In the genomic region with DNA sequence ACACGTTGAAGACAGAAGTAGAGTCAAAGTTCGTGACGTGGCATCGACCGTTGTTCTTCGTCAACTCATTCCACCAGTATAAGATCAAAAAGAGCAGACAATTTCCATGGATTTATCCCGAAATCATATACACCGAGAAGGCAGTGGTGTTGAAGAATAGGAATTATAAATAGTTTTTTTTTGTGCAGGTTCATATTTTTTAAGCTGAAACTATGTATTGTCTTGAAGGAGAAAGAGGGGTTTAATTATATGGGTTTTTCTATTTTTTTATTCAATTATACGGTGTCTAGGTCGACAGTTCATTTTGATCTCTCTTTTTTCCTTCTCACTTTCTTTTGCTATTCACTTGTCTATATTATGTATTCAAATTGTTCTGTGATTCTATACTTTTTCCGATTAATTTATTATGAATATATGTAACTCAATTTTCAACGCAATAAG, we compare ENCODE assay signal across 5 worm cellular contexts.
TF ChIP-seq lines count a peak whose summit lies in the region.

No protein-coding gene starts in this region.

TF ChIP-seq in whole organism, L1 larva, 84 proteins besides CTCF, POLR2A, EP300 and RAD21 (continues in another document):
- TF ChIP-seq ceh-90 (tag; optimal IDR thresholded peaks at IDR 0.05; lab: Kevin White, UChicago) (no peak), sup-37 (GFP tag; optimal IDR thresholded peaks at IDR 0.05; lab: Kevin White, UChicago) (no peak), nhr-11 (tag; optimal IDR thresholded peaks at IDR 0.05; lab: Kevin White, UChicago) (no peak), lin-35 (GFP tag; optimal IDR thresholded peaks at IDR 0.05; lab: Kevin White, UChicago) (peak in 1 of 2 experiments; percentile 26), nhr-90 (tag; optimal IDR thresholded peaks at IDR 0.05; lab: Kevin White, UChicago; ENCODE audit: poor library complexity) (peak; percentile 66), ceh-63 (GFP tag; optimal IDR thresholded peaks at IDR 0.05; lab: Kevin White, UChicago) (no peak), ets-5 (GFP tag; IDR thresholded peaks at IDR 0.05; lab: Robert Waterston, UW) (no peak), blmp-1 (tag; optimal IDR thresholded peaks at IDR 0.05; lab: Kevin White, UChicago) (peak; percentile 27), nhr-19 (GFP tag; conservative IDR thresholded peaks at IDR 0.05; lab: Robert Waterston, UW) (peak; percentile 13), nhr-28 (tag; optimal IDR thresholded peaks at IDR 0.05; lab: Kevin White, UChicago) (no peak), nhr-85 (tag; lab: Kevin White, UChicago) (peak; percentile 77), pax-3 (tag; optimal IDR thresholded peaks at IDR 0.05; lab: Kevin White, UChicago) (no peak), C34B4.2 (tag; optimal IDR thresholded peaks at IDR 0.05; lab: Kevin White, UChicago) (no peak), swsn-7 (tag; optimal IDR thresholded peaks at IDR 0.05; lab: Kevin White, UChicago) (peak; percentile 13), egl-13 (tag; optimal IDR thresholded peaks at IDR 0.05; lab: Kevin White, UChicago) (no peak), hpl-2 (GFP tag; optimal IDR thresholded peaks at IDR 0.05; lab: Kevin White, UChicago) (no peak), nhr-84 (tag; optimal IDR thresholded peaks at IDR 0.05; lab: Kevin White, UChicago) (no peak), unc-130 (tag; optimal IDR thresholded peaks at IDR 0.05; lab: Kevin White, UChicago) (no peak)

TF ChIP-seq in whole organism, L3 larva, 47 proteins besides CTCF, POLR2A, EP300 and RAD21:
- no peak for TF ChIP-seq egl-5 (tag; optimal IDR thresholded peaks at IDR 0.05; lab: Kevin White, UChicago)
- peak; percentile 90 for TF ChIP-seq nhr-23 (tag; optimal IDR thresholded peaks at IDR 0.05; lab: Kevin White, UChicago)
- peak; percentile 85 for TF ChIP-seq nhr-43 (tag; optimal IDR thresholded peaks at IDR 0.05; lab: Kevin White, UChicago; ENCODE audit: poor library complexity, severe bottlenecking)
- TF ChIP-seq nhr-28 (tag; optimal IDR thresholded peaks at IDR 0.05; lab: Kevin White, UChicago): peak; percentile 24
- TF ChIP-seq fos-1 (tag; optimal IDR thresholded peaks at IDR 0.05; lab: Kevin White, UChicago): peak; percentile 72
- peak in 1 of 3 experiments; percentile 4 for TF ChIP-seq elt-3 (tag; optimal IDR thresholded peaks at IDR 0.05; lab: Kevin White, UChicago)
- no peak for TF ChIP-seq elt-1 (tag; optimal IDR thresholded peaks at IDR 0.05; lab: Kevin White, UChicago)
- TF ChIP-seq ceh-16 (tag; optimal IDR thresholded peaks at IDR 0.05; lab: Kevin White, UChicago): peak; percentile 23
- TF ChIP-seq lsy-12 (tag; optimal IDR thresholded peaks at IDR 0.05; lab: Kevin White, UChicago): peak; percentile 37
- TF ChIP-seq nhr-11 (tag; optimal IDR thresholded peaks at IDR 0.05; lab: Kevin White, UChicago): no peak
- TF ChIP-seq unc-62 (GFP tag; optimal IDR thresholded peaks at IDR 0.05; lab: Kevin White, UChicago): no peak
- no peak for TF ChIP-seq nhr-237 (tag; optimal IDR thresholded peaks at IDR 0.05; lab: Kevin White, UChicago)
- no peak for TF ChIP-seq mdl-1 (tag; optimal IDR thresholded peaks at IDR 0.05; lab: Kevin White, UChicago)
- no peak for TF ChIP-seq hmg-11 (tag; optimal IDR thresholded peaks at IDR 0.05; lab: Kevin White, UChicago)
- TF ChIP-seq tbx-2 (tag; optimal IDR thresholded peaks at IDR 0.05; lab: Kevin White, UChicago): peak; percentile 83

TF ChIP-seq in whole organism, early embryonic, 17 proteins besides CTCF, POLR2A, EP300 and RAD21:
- TF ChIP-seq flt-1 (GFP tag; IDR thresholded peaks at IDR 0.05; lab: Robert Waterston, UW) (peak; percentile 13; the same call in 1 of the 2 replicates), pes-1 (GFP tag; IDR thresholded peaks at IDR 0.05; lab: Robert Waterston, UW) (no peak), hmg-4 (GFP tag; optimal IDR thresholded peaks at IDR 0.05; lab: Kevin White, UChicago) (no peak), ceh-13 (GFP tag; optimal IDR thresholded peaks at IDR 0.05; lab: Kevin White, UChicago) (no peak), tra-4 (tag; optimal IDR thresholded peaks at IDR 0.05; lab: Kevin White, UChicago) (no peak), scrt-1 (GFP tag; IDR thresholded peaks at IDR 0.05; lab: Robert Waterston, UW) (no peak), ets-7 (tag; optimal IDR thresholded peaks at IDR 0.05; lab: Kevin White, UChicago) (no peak), tbx-11 (GFP tag; IDR thresholded peaks at IDR 0.05; lab: Robert Waterston, UW) (no peak), aly-1 (tag; optimal IDR thresholded peaks at IDR 0.05; lab: Kevin White, UChicago) (no peak), ceh-36 (tag; optimal IDR thresholded peaks at IDR 0.05; lab: Kevin White, UChicago) (no peak), sea-1 (GFP tag; conservative IDR thresholded peaks at IDR 0.05; lab: Robert Waterston, UW) (no peak), ama-1 (optimal IDR thresholded peaks at IDR 0.05; lab: Kevin White, UChicago) (peak; percentile 62), F13C5.2 (tag; optimal IDR thresholded peaks at IDR 0.05; lab: Kevin White, UChicago) (no peak), hnd-1 (tag; optimal IDR thresholded peaks at IDR 0.05; lab: Kevin White, UChicago) (no peak), hmbx-1 (tag; optimal IDR thresholded peaks at IDR 0.05; lab: Kevin White, UChicago) (no peak), tbx-37 (GFP tag; conservative IDR thresholded peaks at IDR 0.05; lab: Robert Waterston, UW) (no peak), B0310.2 (tag; optimal IDR thresholded peaks at IDR 0.05; lab: Kevin White, UChicago) (peak; percentile 41)

TF ChIP-seq in whole organism, midembryonic, 9 proteins besides CTCF, POLR2A, EP300 and RAD21:
- peak; percentile 38 for TF ChIP-seq flt-1 (GFP tag; IDR thresholded peaks at IDR 0.05; lab: Robert Waterston, UW)
- no peak for TF ChIP-seq klf-2 (GFP tag; conservative IDR thresholded peaks at IDR 0.05; lab: Robert Waterston, UW)
- TF ChIP-seq ztf-23 (GFP tag; IDR thresholded peaks at IDR 0.05; lab: Robert Waterston, UW): peak; percentile 56; the same call in 1 of the 2 replicates

TF ChIP-seq in whole organism, young adult, 124 proteins besides CTCF, POLR2A, EP300 and RAD21:
- TF ChIP-seq B0019.2 (GFP tag; conservative IDR thresholded peaks at IDR 0.05; lab: Robert Waterston, UW) (no peak), efl-1 (GFP tag; optimal IDR thresholded peaks at IDR 0.05; lab: Kevin White, UChicago) (no peak), rec-8 (tag; optimal IDR thresholded peaks at IDR 0.05; lab: Kevin White, UChicago) (no peak), atf-7 (tag; optimal IDR thresholded peaks at IDR 0.05; lab: Kevin White, UChicago) (peak; percentile 3), ama-1 (optimal IDR thresholded peaks at IDR 0.05; lab: Kevin White, UChicago) (peak; percentile 14), ama-1 (GFP tag; optimal IDR thresholded peaks at IDR 0.05; lab: Kevin White, UChicago) (no peak), dox-1 (GFP tag; IDR thresholded peaks at IDR 0.05; lab: Robert Waterston, UW) (0 out of 2 replicates have a peak, but pooled peaks have one; percentile 5), Y95B8A.8 (GFP tag; IDR thresholded peaks at IDR 0.05; lab: Robert Waterston, UW) (0 out of 2 replicates have a peak, but pooled peaks have one; percentile 5), Y53G8AR.9 (GFP tag; conservative IDR thresholded peaks at IDR 0.05; lab: Robert Waterston, UW) (0 out of 2 replicates have a peak, but pooled peaks have one; percentile 33), mxl-1 (tag; optimal IDR thresholded peaks at IDR 0.05; lab: Kevin White, UChicago) (no peak), pha-4 (tag; optimal IDR thresholded peaks at IDR 0.05; lab: Kevin White, UChicago) (no peak), B0035.1 (tag; optimal IDR thresholded peaks at IDR 0.05; lab: Kevin White, UChicago) (peak; percentile 42), nfyb-1 (GFP tag; IDR thresholded peaks at IDR 0.05; lab: Robert Waterston, UW) (0 out of 2 replicates have a peak, but pooled peaks have one; percentile 48), lin-40 (tag; optimal IDR thresholded peaks at IDR 0.05; lab: Kevin White, UChicago) (peak; percentile 1), hmg-1.2 (GFP tag; IDR thresholded peaks at IDR 0.05; lab: Robert Waterston, UW) (0 out of 2 replicates have a peak, but pooled peaks have one; percentile 15), K11D2.4 (GFP tag; IDR thresholded peaks at IDR 0.05; lab: Robert Waterston, UW) (peak; percentile 68; the same call in 1 of the 2 replicates), gei-17 (GFP tag; optimal IDR thresholded peaks at IDR 0.05; lab: Kevin White, UChicago) (peak; percentile 28)
